Worm (Caenorhabditis elegans) whole organism, young adult: ENCODE results near the gene spsb-1.

Experiments used
- F37B4.10 ChIP-seq: fragments of 200-800 bp; sonication (Bioruptor generic); IDR thresholded peaks from 2 replicates; pipeline ENCODE4 v1.3.6; 2022; ENCODE audit warnings: missing genetic modification characterization, missing compliant biosample characterization
- F55B11.4 ChIP-seq: sonication (generic microtip); optimal IDR thresholded peaks from 2 replicates; lab custom pipeline; 2016; ENCODE audit warnings: missing compliant biosample characterization, missing genetic modification characterization, borderline replicate concordance; ENCODE audit not compliant: insufficient read depth
- aptf-2 ChIP-seq: fragments of 200-800 bp; sonication (Bioruptor generic); conservative IDR thresholded peaks from 2 replicates; pipeline ENCODE4 v1.3.6; 2022; ENCODE audit warnings: missing genetic modification reagents, missing genetic modification characterization, missing compliant biosample characterization
- ceh-40 ChIP-seq: fragments of 200-800 bp; sonication (Bioruptor generic); IDR thresholded peaks from 2 replicates; pipeline ENCODE4 v1.3.6; 2022; ENCODE audit warnings: missing genetic modification characterization, missing compliant biosample characterization
- egl-44 ChIP-seq: fragments of 200-800 bp; sonication (Bioruptor generic); IDR thresholded peaks from 2 replicates; pipeline ENCODE4 v1.3.6; 2022; ENCODE audit warnings: missing genetic modification reagents, missing genetic modification characterization, missing compliant biosample characterization
- hmg-1.2 ChIP-seq: fragments of 200-800 bp; sonication (Bioruptor generic); IDR thresholded peaks from 2 replicates; pipeline ENCODE4 v1.3.6; 2022; ENCODE audit warnings: missing genetic modification reagents, missing genetic modification characterization, missing compliant biosample characterization
- madf-3 ChIP-seq: fragments of 200-800 bp; sonication (Bioruptor generic); IDR thresholded peaks from 2 replicates; pipeline ENCODE4 v1.3.6; 2022; ENCODE audit warnings: missing genetic modification reagents, missing genetic modification characterization, missing compliant biosample characterization
- unc-62 ChIP-seq: fragments of 150-350 bp; optimal IDR thresholded peaks from 2 replicates; lab custom pipeline; 2014; ENCODE audit warnings: missing biosample characterization, missing genetic modification reagents, missing genetic modification characterization
- ztf-18 ChIP-seq: sonication (generic microtip); optimal IDR thresholded peaks from 2 replicates; lab custom pipeline; 2016; ENCODE audit warnings: missing genotype, mild to moderate bottlenecking, missing genetic modification characterization, missing compliant biosample characterization

- TF ChIP-seq F37B4.10 (no peak), unc-62 (no peak), egl-44 (no peak), hmg-1.2 (GFP tag; lab: Robert Waterston, UW) (no peak), ceh-40 (GFP tag; lab: Robert Waterston, UW) (no peak), madf-3 (GFP tag; lab: Robert Waterston, UW) (no peak), aptf-2 (GFP tag; lab: Robert Waterston, UW) (no peak), ztf-18 (tag; lab: Kevin White, UChicago) (no peak), F55B11.4 (tag; lab: Kevin White, UChicago) (no peak)
These were observed 9.7 kb downstream of the spsb-1 start for ce11 chrII:15206234-15206633.
